Worm (Caenorhabditis elegans): ENCODE results near the gene BE0003N10.6.

DNA sequence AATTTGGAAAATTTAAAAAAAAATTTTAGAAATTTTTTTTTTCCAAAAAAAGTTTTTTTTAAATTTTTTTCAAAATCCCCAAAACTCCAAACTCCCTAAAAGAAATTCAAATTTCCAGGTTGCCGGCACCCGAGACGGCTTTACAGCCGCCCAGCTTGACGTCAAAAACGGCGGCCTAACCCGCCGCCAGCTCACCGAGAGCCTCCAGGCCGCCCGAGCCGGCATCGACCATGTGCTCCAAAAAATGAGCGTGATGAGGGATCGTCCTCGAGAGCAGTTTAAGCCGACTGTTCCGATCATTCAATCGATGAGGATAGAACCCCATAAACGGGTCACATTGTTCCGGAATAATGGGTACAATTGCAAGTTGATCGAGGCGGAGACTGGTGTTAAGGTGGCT, 16.1 kb downstream of the BE0003N10.6 start:
- TF ChIP-seq mdl-1 (tag; optimal IDR thresholded peaks at IDR 0.05) = no peak
- TF ChIP-seq elt-3 (tag; optimal IDR thresholded peaks at IDR 0.05) = no peak
- TF ChIP-seq nhr-77 (tag; optimal IDR thresholded peaks at IDR 0.05) = no peak
- TF ChIP-seq tbx-2 (tag; optimal IDR thresholded peaks at IDR 0.05) = no peak
- no peak for TF ChIP-seq xbp-1 (tag; optimal IDR thresholded peaks at IDR 0.05)

All from whole organism, L1 larva.